Fruit fly (Drosophila melanogaster): ENCODE measurements around the gene CG46434.

The CG46434 gene

dm6 chr3L:19503770-19504169, 40.2 kb downstream of the CG46434 start, which contains the start of gene CG9452:
Gene CG9452 (minus strand): TSS chr3L:19503870.
- no peak for TF ChIP-seq psq (optimal IDR thresholded peaks at IDR 0.05)
- no peak for TF ChIP-seq CG8478 (optimal IDR thresholded peaks at IDR 0.05)
- TF ChIP-seq Dll (optimal IDR thresholded peaks at IDR 0.05) = no peak
- TF ChIP-seq usp (GFP tag; optimal IDR thresholded peaks at IDR 0.05) = no peak
- no peak for TF ChIP-seq EcR (GFP tag; optimal IDR thresholded peaks at IDR 0.05)
- no peak for TF ChIP-seq pan (optimal IDR thresholded peaks at IDR 0.05)

dm6 chr3L:19500698-19501097, 43.3 kb downstream of the CG46434 start, which contains the start of gene CG9451:
Gene CG9451 (minus strand): TSS chr3L:19500798.
- TF ChIP-seq pan (optimal IDR thresholded peaks at IDR 0.05) (no peak), EcR (GFP tag; optimal IDR thresholded peaks at IDR 0.05) (no peak), Dll (optimal IDR thresholded peaks at IDR 0.05) (no peak), psq (optimal IDR thresholded peaks at IDR 0.05) (no peak), usp (GFP tag; optimal IDR thresholded peaks at IDR 0.05) (no peak), CG8478 (optimal IDR thresholded peaks at IDR 0.05) (no peak)

- no peak for TF ChIP-seq pan (optimal IDR thresholded peaks at IDR 0.05)
- TF ChIP-seq psq (optimal IDR thresholded peaks at IDR 0.05) = no peak
- no peak for TF ChIP-seq CG8478 (optimal IDR thresholded peaks at IDR 0.05)
- no peak for TF ChIP-seq Dll (optimal IDR thresholded peaks at IDR 0.05)
- TF ChIP-seq EcR (GFP tag; optimal IDR thresholded peaks at IDR 0.05) = no peak
- no peak for TF ChIP-seq usp (GFP tag; optimal IDR thresholded peaks at IDR 0.05)
Measured at dm6 chr3L:19499334-19499733, 44.7 kb downstream of the CG46434 start.

- no peak for TF ChIP-seq EcR (GFP tag; optimal IDR thresholded peaks at IDR 0.05)
- TF ChIP-seq Dll (optimal IDR thresholded peaks at IDR 0.05) = no peak
- TF ChIP-seq usp (GFP tag; optimal IDR thresholded peaks at IDR 0.05) = no peak
- TF ChIP-seq pan (optimal IDR thresholded peaks at IDR 0.05) = no peak
- TF ChIP-seq psq (optimal IDR thresholded peaks at IDR 0.05) = no peak
- TF ChIP-seq CG8478 (optimal IDR thresholded peaks at IDR 0.05) = no peak
Measured at dm6 chr3L:19497623-19498022, 46.4 kb downstream of the CG46434 start, which contains the start of gene CG9449. Gene CG9449 (minus strand): TSS chr3L:19497723.

dm6 chr3L:19497135-19497534, 46.9 kb downstream of the CG46434 start:
- TF ChIP-seq CG8478 (optimal IDR thresholded peaks at IDR 0.05) (no peak), pan (optimal IDR thresholded peaks at IDR 0.05) (no peak), usp (GFP tag; optimal IDR thresholded peaks at IDR 0.05) (no peak), EcR (GFP tag; optimal IDR thresholded peaks at IDR 0.05) (no peak), psq (optimal IDR thresholded peaks at IDR 0.05) (no peak), Dll (optimal IDR thresholded peaks at IDR 0.05) (no peak)

- no peak for TF ChIP-seq Dll (optimal IDR thresholded peaks at IDR 0.05)
- no peak for TF ChIP-seq CG8478 (optimal IDR thresholded peaks at IDR 0.05)
- TF ChIP-seq EcR (GFP tag; optimal IDR thresholded peaks at IDR 0.05) = no peak
- TF ChIP-seq psq (optimal IDR thresholded peaks at IDR 0.05) = no peak
- TF ChIP-seq pan (optimal IDR thresholded peaks at IDR 0.05) = no peak
- TF ChIP-seq usp (GFP tag; optimal IDR thresholded peaks at IDR 0.05) = no peak
Measured at dm6 chr3L:19496600-19496999, 47.4 kb downstream of the CG46434 start.

- no peak for TF ChIP-seq usp (GFP tag; optimal IDR thresholded peaks at IDR 0.05)
- TF ChIP-seq pan (optimal IDR thresholded peaks at IDR 0.05) = no peak
- no peak for TF ChIP-seq psq (optimal IDR thresholded peaks at IDR 0.05)
- no peak for TF ChIP-seq EcR (GFP tag; optimal IDR thresholded peaks at IDR 0.05)
- no peak for TF ChIP-seq Dll (optimal IDR thresholded peaks at IDR 0.05)
- TF ChIP-seq CG8478 (optimal IDR thresholded peaks at IDR 0.05) = no peak
Measured at dm6 chr3L:19495991-19496588, 47.9 kb downstream of the CG46434 start.

- TF ChIP-seq CG8478 (optimal IDR thresholded peaks at IDR 0.05) (no peak), usp (GFP tag; optimal IDR thresholded peaks at IDR 0.05) (no peak), psq (optimal IDR thresholded peaks at IDR 0.05) (no peak), pan (optimal IDR thresholded peaks at IDR 0.05) (no peak), EcR (GFP tag; optimal IDR thresholded peaks at IDR 0.05) (no peak), Dll (optimal IDR thresholded peaks at IDR 0.05) (no peak)
Measured at dm6 chr3L:19494954-19495353, 49.1 kb downstream of the CG46434 start.
